Fruit fly (Drosophila melanogaster): ENCODE measurements around the gene CG5402.

DNA sequence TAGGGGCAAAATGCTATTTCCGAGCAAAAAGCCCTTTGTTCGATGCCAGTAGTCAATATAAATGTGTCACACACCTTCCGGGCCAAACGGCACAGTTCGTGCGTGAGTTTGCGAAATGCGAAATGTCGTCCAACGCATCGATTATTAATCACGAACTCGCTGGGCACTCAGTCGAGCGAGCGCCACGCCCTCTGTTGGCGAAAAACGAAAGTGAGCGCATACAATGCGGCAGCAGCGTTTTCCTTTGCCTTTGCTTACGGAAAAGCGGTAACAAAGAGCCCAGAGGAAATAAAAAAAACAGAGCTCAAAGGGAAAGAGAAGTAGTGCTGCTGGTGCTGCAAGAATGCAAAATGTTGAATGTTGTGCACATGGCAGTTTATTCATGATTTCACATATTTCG lies 25.2 kb downstream of the CG5402 start:
- TF ChIP-seq CG3407 (GFP tag; optimal IDR thresholded peaks at IDR 0.05), result no peak
- TF ChIP-seq CG12219 (GFP tag; optimal IDR thresholded peaks at IDR 0.05), result no peak
- no peak for TF ChIP-seq Sry-δ (GFP tag; optimal IDR thresholded peaks at IDR 0.05)
- TF ChIP-seq en (GFP tag; optimal IDR thresholded peaks at IDR 0.05), result no peak
- TF ChIP-seq CG8290 (GFP tag; optimal IDR thresholded peaks at IDR 0.05), result no peak
- no peak for TF ChIP-seq CG8290 (tag; optimal IDR thresholded peaks at IDR 0.05)
- TF ChIP-seq Jarid2 (GFP tag; optimal IDR thresholded peaks at IDR 0.05), result no peak
- no peak for TF ChIP-seq CG17802 (tag; optimal IDR thresholded peaks at IDR 0.05)
- TF ChIP-seq Fer1 (GFP tag; optimal IDR thresholded peaks at IDR 0.05), result no peak
- TF ChIP-seq B-H2 (GFP tag; optimal IDR thresholded peaks at IDR 0.05), result no peak

Measured in whole organism, embryonic.